Fruit fly (Drosophila melanogaster) whole organism, prepupa: ENCODE measurements around the gene CG17776.

Experiments used
- Blimp-1 ChIP-seq: fragments of 200-800 bp; sonication (Bioruptor generic); optimal IDR thresholded peaks from 3 replicates; lab custom pipeline; 2017; ENCODE audit warnings: missing biosample characterization, missing genetic modification characterization, mild to moderate bottlenecking, moderate library complexity, missing genetic modification reagents
- CG10631 ChIP-seq: fragments of 200-800 bp; sonication (Bioruptor generic); optimal IDR thresholded peaks from 2 replicates; lab custom pipeline; 2016; ENCODE audit warnings: missing biosample characterization, missing genetic modification characterization
- CG10669 ChIP-seq: fragments of 200-800 bp; sonication (Bioruptor generic); optimal IDR thresholded peaks from 3 replicates; lab custom pipeline; 2018; ENCODE audit warnings: missing biosample characterization, mild to moderate bottlenecking, missing genetic modification characterization, moderate library complexity
- CG11294 ChIP-seq: fragments of 200-800 bp; sonication (Bioruptor generic); IDR thresholded peaks from 2 replicates; pipeline ENCODE4 v1.3.6; 2022; ENCODE audit warnings: missing biosample characterization, missing genetic modification characterization
- CG11762 ChIP-seq: fragments of 200-800 bp; sonication (Bioruptor generic); optimal IDR thresholded peaks from 3 replicates; lab custom pipeline; 2016; ENCODE audit warnings: missing biosample characterization, missing genetic modification characterization; ENCODE audit not compliant: insufficient read depth
- CG15336 ChIP-seq: fragments of 200-800 bp; sonication (Bioruptor generic); IDR thresholded peaks from 2 replicates; pipeline ENCODE4 v1.3.6; 2022; ENCODE audit warnings: missing biosample characterization, missing genetic modification characterization
- CG1621 ChIP-seq: fragments of 200-800 bp; sonication (Bioruptor generic); optimal IDR thresholded peaks from 3 replicates; lab custom pipeline; 2018; ENCODE audit warnings: missing biosample characterization, mild to moderate bottlenecking, missing genetic modification characterization
- CG16779 ChIP-seq: fragments of 200-800 bp; sonication (Bioruptor generic); optimal IDR thresholded peaks from 3 replicates; lab custom pipeline; 2017; ENCODE audit warnings: missing biosample characterization, mild to moderate bottlenecking, missing genetic modification characterization
- CG3032 ChIP-seq: fragments of 200-800 bp; optimal IDR thresholded peaks from 2 replicates; lab custom pipeline; 2019; ENCODE audit warnings: missing biosample characterization, mild to moderate bottlenecking, missing genetic modification characterization, moderate library complexity
- CG31627 ChIP-seq: fragments of 200-800 bp; sonication (Bioruptor generic); optimal IDR thresholded peaks from 3 replicates; lab custom pipeline; 2016; ENCODE audit warnings: missing biosample characterization, missing genetic modification characterization
- CG32006 ChIP-seq: fragments of 200-800 bp; sonication (Bioruptor generic); optimal IDR thresholded peaks from 3 replicates; lab custom pipeline; 2017; ENCODE audit warnings: missing biosample characterization, mild to moderate bottlenecking, missing genetic modification characterization
- CG34406 ChIP-seq: fragments of 200-800 bp; sonication (Bioruptor generic); optimal IDR thresholded peaks from 3 replicates; lab custom pipeline; 2016; ENCODE audit warnings: missing biosample characterization, missing genetic modification characterization
- CG3919 ChIP-seq: fragments of 200-800 bp; sonication (Bioruptor generic); optimal IDR thresholded peaks from 3 replicates; lab custom pipeline; 2016; ENCODE audit warnings: missing biosample characterization, missing genetic modification characterization
- CG6163 ChIP-seq: fragments of 200-800 bp; sonication (Bioruptor generic); IDR thresholded peaks from 3 replicates; pipeline ENCODE4 v1.3.6; 2022; ENCODE audit warnings: missing biosample characterization, missing genetic modification characterization
- CG6792 ChIP-seq: fragments of 200-800 bp; sonication (Bioruptor generic); optimal IDR thresholded peaks from 3 replicates; lab custom pipeline; 2016; ENCODE audit warnings: missing biosample characterization, missing genetic modification characterization
- CG6854 ChIP-seq: fragments of 200-800 bp; sonication (Bioruptor generic); optimal IDR thresholded peaks from 2 replicates; lab custom pipeline; 2017; ENCODE audit warnings: missing biosample characterization, mild to moderate bottlenecking, missing genetic modification characterization
- CG7368 ChIP-seq: fragments of 200-800 bp; sonication (Bioruptor generic); optimal IDR thresholded peaks from 3 replicates; lab custom pipeline; 2016; ENCODE audit warnings: missing biosample characterization, missing genetic modification characterization
- CG8119 ChIP-seq: fragments of 200-800 bp; sonication (Bioruptor generic); IDR thresholded peaks from 3 replicates; pipeline ENCODE4 v1.3.6; 2022; ENCODE audit warnings: missing biosample characterization, missing genetic modification characterization
- CG8632 ChIP-seq: fragments of 200-800 bp; sonication (Bioruptor generic); optimal IDR thresholded peaks from 3 replicates; lab custom pipeline; 2016; ENCODE audit warnings: missing biosample characterization, missing genetic modification characterization
- CG9139 ChIP-seq: fragments of 200-800 bp; sonication (Bioruptor generic); optimal IDR thresholded peaks from 3 replicates; lab custom pipeline; 2017; ENCODE audit warnings: missing biosample characterization, mild to moderate bottlenecking, missing genetic modification characterization
- Eip75B ChIP-seq: fragments of 200-800 bp; sonication (Bioruptor generic); optimal IDR thresholded peaks from 3 replicates; lab custom pipeline; 2016; ENCODE audit warnings: missing biosample characterization, missing genetic modification characterization
- Eip78C ChIP-seq: fragments of 200-800 bp; sonication (Bioruptor generic); peaks from one replicate; lab custom pipeline; 2016; ENCODE audit warnings: missing biosample characterization, missing genetic modification characterization
- Ets96B ChIP-seq: fragments of 200-800 bp; optimal IDR thresholded peaks from 2 replicates; lab custom pipeline; 2019; ENCODE audit warnings: missing biosample characterization, mild to moderate bottlenecking, missing genetic modification characterization, moderate library complexity
- Gug ChIP-seq: fragments of 200-800 bp; sonication (Bioruptor generic); IDR thresholded peaks from 2 replicates; pipeline ENCODE4 v1.3.6; 2022; ENCODE audit warnings: missing biosample characterization, missing genetic modification characterization
- Lpt ChIP-seq: fragments of 200-800 bp; sonication (Bioruptor generic); optimal IDR thresholded peaks from 3 replicates; lab custom pipeline; 2016; ENCODE audit warnings: missing biosample characterization, missing genetic modification characterization
- Sox14 ChIP-seq: fragments of 200-800 bp; sonication (Bioruptor generic); optimal IDR thresholded peaks from 3 replicates; lab custom pipeline; 2016; ENCODE audit warnings: missing biosample characterization, missing genetic modification characterization
- Sox15 ChIP-seq: fragments of 200-800 bp; sonication (Bioruptor generic); optimal IDR thresholded peaks from 3 replicates; lab custom pipeline; 2016; ENCODE audit warnings: missing biosample characterization, missing genetic modification characterization
- achi ChIP-seq: fragments of 200-800 bp; sonication (Bioruptor generic); optimal IDR thresholded peaks from 3 replicates; lab custom pipeline; 2016; ENCODE audit warnings: missing biosample characterization, missing genetic modification characterization
- acj6 ChIP-seq: fragments of 200-800 bp; sonication (Bioruptor generic); optimal IDR thresholded peaks from 3 replicates; lab custom pipeline; 2016; ENCODE audit warnings: missing biosample characterization, missing genetic modification characterization
- dsx ChIP-seq: fragments of 200-800 bp; optimal IDR thresholded peaks from 3 replicates; lab custom pipeline; 2019; ENCODE audit warnings: missing biosample characterization, mild to moderate bottlenecking, missing genetic modification characterization, moderate library complexity; ENCODE audit not compliant: poor library complexity, severe bottlenecking
- eg ChIP-seq: fragments of 200-800 bp; sonication (Bioruptor generic); IDR thresholded peaks from 3 replicates; pipeline ENCODE4 v1.3.6; 2022; ENCODE audit warnings: missing biosample characterization, missing genetic modification characterization
- esn ChIP-seq: fragments of 200-800 bp; sonication (Bioruptor generic); optimal IDR thresholded peaks from 2 replicates; lab custom pipeline; 2016; ENCODE audit warnings: missing biosample characterization, mild to moderate bottlenecking, missing genetic modification characterization, moderate library complexity
- fd59A ChIP-seq: fragments of 200-800 bp; sonication (Bioruptor generic); optimal IDR thresholded peaks from 2 replicates; lab custom pipeline; 2017; ENCODE audit warnings: missing biosample characterization, mild to moderate bottlenecking, missing genetic modification characterization, missing genetic modification reagents
- fd85E ChIP-seq: fragments of 200-800 bp; sonication (Bioruptor generic); optimal IDR thresholded peaks from 3 replicates; lab custom pipeline; 2016; ENCODE audit warnings: missing biosample characterization, missing genetic modification characterization
- fkh ChIP-seq: fragments of 200-800 bp; sonication (Bioruptor generic); optimal IDR thresholded peaks from 3 replicates; lab custom pipeline; 2017; ENCODE audit warnings: missing biosample characterization, mild to moderate bottlenecking, missing genetic modification characterization, moderate library complexity
- lz ChIP-seq: fragments of 200-800 bp; sonication (Bioruptor generic); optimal IDR thresholded peaks from 3 replicates; lab custom pipeline; 2016; ENCODE audit warnings: missing biosample characterization, missing genetic modification characterization
- net ChIP-seq: fragments of 200-800 bp; sonication (Bioruptor generic); optimal IDR thresholded peaks from 3 replicates; lab custom pipeline; 2016; ENCODE audit warnings: missing biosample characterization, missing genetic modification characterization
- pdm3 ChIP-seq: fragments of 200-800 bp; sonication (Bioruptor generic); optimal IDR thresholded peaks from 3 replicates; lab custom pipeline; 2016; ENCODE audit warnings: missing biosample characterization, missing genetic modification characterization
- salr ChIP-seq, 2 experiments: fragments of 200-800 bp; sonication (Bioruptor generic); optimal IDR thresholded peaks; 3 replicates each; lab custom pipeline; 2016 to 2018; ENCODE audit warnings: missing biosample characterization in 2 of 2, missing genetic modification characterization in 2 of 2, mild to moderate bottlenecking in 1 of 2
- spab ChIP-seq: fragments of 200-800 bp; sonication (Bioruptor generic); optimal IDR thresholded peaks from 2 replicates; lab custom pipeline; 2017; ENCODE audit warnings: missing biosample characterization, mild to moderate bottlenecking, missing genetic modification characterization, missing genetic modification reagents
- ss ChIP-seq, 2 experiments: fragments of 200-800 bp; sonication (Bioruptor generic); optimal IDR thresholded peaks; 2 replicates in 1 of 2; 3 replicates in 1 of 2; lab custom pipeline; 2017 to 2018; ENCODE audit warnings: mild to moderate bottlenecking in 2 of 2, missing biosample characterization in 2 of 2, missing genetic modification characterization in 2 of 2, moderate library complexity in 1 of 2
- svp ChIP-seq: fragments of 200-800 bp; sonication (Bioruptor generic); peaks from one replicate; lab custom pipeline; 2016; ENCODE audit warnings: missing biosample characterization, missing genetic modification characterization
- vri ChIP-seq: fragments of 200-800 bp; sonication (Bioruptor generic); optimal IDR thresholded peaks from 3 replicates; lab custom pipeline; 2016; ENCODE audit warnings: missing biosample characterization, mild to moderate bottlenecking, missing genetic modification characterization

CG17776 gene

DNA sequence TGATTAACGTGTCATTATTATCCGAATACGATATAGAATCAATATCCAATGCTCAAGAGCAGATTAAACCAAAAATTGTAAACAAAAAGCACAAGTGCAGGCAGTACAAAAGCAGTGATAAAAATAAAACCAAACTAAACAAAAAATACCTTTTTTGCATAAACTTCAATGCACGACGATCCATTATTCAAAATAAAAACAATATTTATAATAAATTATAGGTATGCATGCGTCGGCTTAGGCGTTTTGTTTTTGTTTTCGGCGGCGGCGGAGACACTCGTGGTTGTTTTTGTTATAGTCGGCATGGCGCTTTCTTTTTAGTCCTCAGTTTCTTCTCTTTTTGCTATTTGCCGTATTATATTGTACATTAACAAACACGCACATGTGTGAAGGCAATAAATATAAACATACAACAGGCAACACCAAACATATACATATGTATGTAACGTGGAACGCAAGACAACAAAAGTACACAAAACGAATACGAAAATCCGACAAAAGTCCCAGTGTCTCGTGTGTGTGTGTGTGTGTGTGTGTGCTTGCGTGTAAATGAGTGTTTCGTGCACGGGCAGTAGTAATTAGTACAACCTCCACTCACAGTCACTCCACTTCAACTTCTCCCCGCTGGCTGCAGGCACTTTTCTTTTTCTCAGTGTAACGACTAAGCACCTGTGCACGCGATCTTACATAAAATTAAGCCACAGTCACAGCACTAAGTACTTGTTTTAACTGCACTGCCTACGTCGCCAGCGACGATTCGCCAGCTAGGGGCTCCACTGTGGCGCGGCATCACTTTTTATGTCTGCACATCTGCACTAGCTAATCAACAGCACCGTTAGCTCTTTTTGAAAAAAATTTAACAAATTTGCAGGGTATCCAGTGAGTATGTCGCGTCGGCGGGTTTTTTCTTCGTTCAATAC lies 48.4 kb upstream of the CG17776 start (continued):
- TF ChIP-seq spab (GFP tag; lab: Kevin White, UChicago) (no peak), CG15336 (GFP tag; lab: Robert Waterston, UW) (peak; percentile 61; the same call in 1 of the 2 replicates), CG8119 (GFP tag; lab: Robert Waterston, UW) (0 out of 3 replicates have a peak, but pooled peaks have one; percentile 12), Ets96B (tag; lab: Kevin White, UChicago) (no peak), fkh (GFP tag; lab: Kevin White, UChicago) (peak; percentile 44), Sox14 (no peak), CG9139 (GFP tag; lab: Kevin White, UChicago) (no peak), CG32006 (GFP tag; lab: Kevin White, UChicago) (peak; percentile 16), pdm3 (peak; percentile 14), esn (GFP tag; lab: Kevin White, UChicago) (no peak), acj6 (GFP tag; lab: Kevin White, UChicago) (peak; percentile 9), fd59A (GFP tag; lab: Kevin White, UChicago) (no peak), CG7368 (GFP tag; lab: Kevin White, UChicago) (peak; percentile 17), CG16779 (tag; lab: Kevin White, UChicago) (no peak), CG10631 (GFP tag; lab: Kevin White, UChicago) (peak; percentile 39), svp (GFP tag; lab: Kevin White, UChicago) (no peak), CG3919 (GFP tag; lab: Kevin White, UChicago) (no peak), fd85E (GFP tag; lab: Kevin White, UChicago) (no peak), Eip75B (GFP tag; lab: Kevin White, UChicago) (peak; percentile 29), Lpt (GFP tag; lab: Kevin White, UChicago) (no peak), CG31627 (GFP tag; lab: Kevin White, UChicago) (peak; percentile 50), lz (GFP tag; lab: Kevin White, UChicago) (peak; percentile 26)

DNA sequence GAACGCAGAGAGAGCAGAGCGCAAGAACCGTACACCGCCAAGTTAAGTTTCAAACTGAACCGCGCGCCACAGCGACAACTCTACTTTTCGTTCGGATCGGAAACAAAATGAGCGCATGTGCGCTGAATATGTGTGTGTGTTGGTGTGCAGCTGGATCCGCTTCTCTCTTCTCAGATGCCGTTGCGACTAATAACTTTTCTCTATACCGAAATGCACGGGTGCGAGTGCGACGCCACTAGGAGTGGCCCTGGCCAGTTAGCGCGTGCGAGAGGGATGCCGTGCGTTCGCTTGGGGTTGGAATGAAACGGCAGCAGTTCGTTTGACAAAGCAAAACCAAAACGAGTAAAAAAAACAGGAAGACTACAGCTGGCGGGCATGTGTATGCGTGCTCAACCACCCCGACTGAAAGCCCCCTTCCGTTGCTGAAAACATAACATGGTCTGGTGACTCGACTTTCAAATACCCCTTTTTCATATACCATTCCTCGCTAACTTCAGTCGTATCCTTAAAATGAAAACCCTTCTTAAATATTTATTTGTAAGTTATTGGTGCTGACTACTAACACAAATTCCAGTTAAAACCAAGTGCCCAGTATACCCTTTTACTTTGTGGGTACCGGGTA lies 47.6 kb upstream of the CG17776 start:
- peak; percentile 100 for TF ChIP-seq Lpt (GFP tag; lab: Kevin White, UChicago)
- TF ChIP-seq CG34406 (GFP tag; lab: Kevin White, UChicago): peak; percentile 99
- TF ChIP-seq pdm3: peak; percentile 100
- TF ChIP-seq CG6792: peak; percentile 100
- peak; percentile 100 for TF ChIP-seq CG3919 (GFP tag; lab: Kevin White, UChicago)
- peak; percentile 98 for TF ChIP-seq CG9139 (GFP tag; lab: Kevin White, UChicago)
- TF ChIP-seq svp (GFP tag; lab: Kevin White, UChicago): peak; percentile 100
- peak; percentile 100 for TF ChIP-seq fd59A (GFP tag; lab: Kevin White, UChicago)
- TF ChIP-seq salr (GFP tag; optimal IDR thresholded peaks at IDR 0.05; lab: Kevin White, UChicago): peak; percentile 96 to 100
- TF ChIP-seq CG10669 (GFP tag; lab: Kevin White, UChicago): peak; percentile 99
- TF ChIP-seq vri (GFP tag; lab: Kevin White, UChicago): peak; percentile 99
- peak; percentile 99 for TF ChIP-seq ss (GFP tag; optimal IDR thresholded peaks at IDR 0.05; lab: Kevin White, UChicago)
- TF ChIP-seq CG11762 (GFP tag; lab: Kevin White, UChicago): peak; percentile 99
- peak; percentile 100 for TF ChIP-seq CG31627 (GFP tag; lab: Kevin White, UChicago)
- TF ChIP-seq CG15336 (GFP tag; lab: Robert Waterston, UW): peak; percentile 100
- peak; percentile 100 for TF ChIP-seq lz (GFP tag; lab: Kevin White, UChicago)
- TF ChIP-seq eg (GFP tag; lab: Robert Waterston, UW): peak; percentile 100
- TF ChIP-seq CG1621 (tag; lab: Kevin White, UChicago): peak; percentile 99
- peak; percentile 99 for TF ChIP-seq CG6854 (GFP tag; lab: Kevin White, UChicago)
- peak; percentile 99 for TF ChIP-seq net
- peak; percentile 100 for TF ChIP-seq CG6163 (GFP tag; lab: Robert Waterston, UW)
- TF ChIP-seq Sox14: peak; percentile 100
- peak; percentile 100 for TF ChIP-seq Eip78C (GFP tag; lab: Kevin White, UChicago)
- peak; percentile 99 for TF ChIP-seq CG8632 (GFP tag; lab: Kevin White, UChicago)
- TF ChIP-seq Sox15 (GFP tag; lab: Kevin White, UChicago): peak; percentile 100
- peak; percentile 99 for TF ChIP-seq spab (GFP tag; lab: Kevin White, UChicago)
- peak; percentile 99 for TF ChIP-seq dsx
- peak; percentile 100 for TF ChIP-seq CG3032 (tag; lab: Kevin White, UChicago)
- TF ChIP-seq CG11294 (GFP tag; lab: Robert Waterston, UW): peak; percentile 100
- TF ChIP-seq Ets96B (tag; lab: Kevin White, UChicago): peak; percentile 100
- TF ChIP-seq achi: peak; percentile 99
- peak; percentile 100 for TF ChIP-seq Gug (GFP tag; lab: Robert Waterston, UW)
- peak; percentile 100 for TF ChIP-seq acj6 (GFP tag; lab: Kevin White, UChicago)
- peak; percentile 100 for TF ChIP-seq CG10631 (GFP tag; lab: Kevin White, UChicago)
- peak; percentile 96 for TF ChIP-seq Blimp-1 (GFP tag; lab: Kevin White, UChicago)
